Fruit fly (Drosophila melanogaster) Kc167 (cell line): Measurements from ENCODE around the gene CG14624.

ENCODE experiments used
- Myc ChIP-seq: fragments of >200 bp; optimal IDR thresholded peaks from 2 replicates; lab custom pipeline; 2017; ENCODE audit warnings: missing external identifiers
- Sin3A ChIP-seq: fragments of >200 bp; optimal IDR thresholded peaks from 2 replicates; lab custom pipeline; 2018; ENCODE audit warnings: missing external identifiers
- h ChIP-seq: fragments of >200 bp; optimal IDR thresholded peaks from 3 replicates; lab custom pipeline; 2018; ENCODE audit warnings: missing external identifiers
- insv ChIP-seq: fragments of >200 bp; optimal IDR thresholded peaks from 3 replicates; lab custom pipeline; 2018; ENCODE audit warnings: missing external identifiers
- psq ChIP-seq: fragments of >200 bp; optimal IDR thresholded peaks from 2 replicates; lab custom pipeline; 2017; ENCODE audit warnings: missing external identifiers
- ttk ChIP-seq: sonication (Bioruptor generic); optimal IDR thresholded peaks from 2 replicates; lab custom pipeline; 2017; ENCODE audit warnings: missing external identifiers

The CG14624 gene

dm6 chrX:1191008-1191407, 15.5 kb upstream of the CG14624 start, which contains the start of gene CG11380:
Gene CG11380, plus strand, starts transcription at chrX:1191308.
- TF ChIP-seq psq (no peak), h (no peak), Myc (lab: Kevin White, UChicago) (no peak), Sin3A (lab: Kevin White, UChicago) (no peak), ttk (lab: Kevin White, UChicago) (no peak), insv (no peak)

DNA sequence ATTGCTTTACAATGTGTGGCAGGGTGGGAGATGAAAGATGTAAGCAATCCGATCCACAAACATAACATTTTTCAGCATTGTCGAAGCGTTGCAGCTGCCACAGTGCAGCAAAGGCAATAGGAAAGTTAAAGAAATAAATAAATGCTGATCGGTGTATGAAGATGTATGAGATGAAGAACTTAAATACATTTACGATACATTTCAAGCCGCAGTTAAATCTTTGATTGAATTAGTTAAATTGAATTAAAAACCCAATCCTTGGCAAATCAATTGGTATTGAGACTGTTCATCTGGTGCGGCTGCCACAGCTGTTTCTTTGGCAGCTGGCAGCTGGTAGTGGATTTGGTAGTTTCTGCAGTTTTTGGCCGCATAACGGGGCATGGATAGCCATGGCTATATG, 8.7 kb upstream of the CG14624 start:
- TF ChIP-seq psq (no peak), Myc (lab: Kevin White, UChicago) (no peak), h (no peak), insv (no peak), ttk (lab: Kevin White, UChicago) (no peak), Sin3A (lab: Kevin White, UChicago) (no peak)

DNA sequence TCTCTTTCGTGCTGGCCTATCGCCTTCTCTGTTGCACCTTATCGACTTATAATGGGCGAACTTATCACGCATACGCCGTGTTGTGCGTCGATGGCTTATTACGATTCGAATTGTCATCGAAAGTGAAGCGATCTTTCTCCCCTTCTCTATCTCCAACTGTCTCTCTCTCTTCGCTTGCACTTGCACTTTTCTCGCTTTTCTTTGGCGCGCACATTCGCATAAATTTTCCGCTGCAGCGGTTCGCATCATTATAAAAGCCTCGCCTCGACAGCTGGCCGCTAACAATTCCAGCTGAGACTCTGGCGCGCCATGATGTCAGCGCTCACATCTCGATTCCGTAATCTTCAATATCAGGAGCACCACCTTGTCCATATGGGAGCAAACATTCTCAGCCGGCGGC, 7.3 kb upstream of the CG14624 start, which contains the start of gene CG14625:
Gene CG14625 (plus strand): TSS at position 301 of the 400 bp plus-strand sequence.
- TF ChIP-seq h, result no peak

DNA sequence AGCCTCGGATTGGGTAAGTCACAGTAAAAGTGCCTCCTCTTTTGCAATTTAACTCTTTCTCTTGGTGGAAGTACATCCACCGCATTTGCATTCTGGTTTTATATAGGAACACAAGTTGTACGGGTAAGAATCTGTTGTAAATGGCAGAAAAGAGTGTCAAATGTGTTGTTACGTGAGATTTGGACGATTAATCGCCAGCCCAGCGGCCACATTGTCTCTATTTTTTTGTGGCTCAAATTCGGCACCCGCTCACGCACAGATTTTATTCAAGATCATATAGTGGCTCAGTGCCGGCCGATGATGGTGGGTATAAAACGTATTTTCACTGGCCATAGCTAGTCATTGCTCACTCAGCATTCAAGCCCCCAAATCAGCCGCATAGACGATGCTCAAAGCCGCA, 3.1 kb upstream of the CG14624 start, which contains the start of gene CG11381:
Gene CG11381 (plus strand): TSS at position 301 of the 400 bp plus-strand sequence.
- TF ChIP-seq psq (no peak), ttk (lab: Kevin White, UChicago) (no peak), Myc (lab: Kevin White, UChicago) (no peak), h (no peak), insv (no peak), Sin3A (lab: Kevin White, UChicago) (no peak)

- TF ChIP-seq Myc (lab: Kevin White, UChicago) (no peak), insv (no peak), ttk (lab: Kevin White, UChicago) (no peak), Sin3A (lab: Kevin White, UChicago) (no peak), psq (no peak), h (no peak)
Observed at dm6 chrX:1209251-1210020, 2.9 kb downstream of the CG14624 start, which contains the start of gene CG11382. Gene CG11382, plus strand, starts transcription at chrX:1209970.

dm6 chrX:1215000-1215399, 8.5 kb downstream of the CG14624 start, which contains the start of gene CG11398:
Gene CG11398, minus strand, starts transcription at chrX:1215156.
- TF ChIP-seq Sin3A (lab: Kevin White, UChicago) (no peak), insv (no peak), Myc (lab: Kevin White, UChicago) (no peak), h (no peak)

DNA sequence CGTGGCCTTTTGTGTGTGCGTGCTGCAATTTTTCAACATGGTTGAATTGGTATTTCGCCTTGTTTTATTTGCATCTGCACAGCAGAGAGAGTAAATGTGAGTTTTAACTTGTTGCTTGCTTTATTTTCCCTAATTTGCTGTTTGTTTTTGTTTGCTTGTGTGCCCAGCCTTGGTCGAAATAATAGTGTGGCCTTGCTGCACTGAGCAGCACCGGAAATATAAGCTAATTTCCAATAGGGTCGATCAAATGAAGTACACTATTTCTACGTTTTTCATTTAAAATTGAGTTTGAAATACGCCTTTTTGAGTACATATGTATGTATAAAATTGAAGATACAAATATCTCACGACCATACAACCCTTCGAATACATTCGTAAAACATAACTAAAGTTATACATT, 10.1 kb downstream of the CG14624 start:
- no peak for TF ChIP-seq insv
- TF ChIP-seq h, result no peak
- TF ChIP-seq psq, result no peak
- no peak for TF ChIP-seq Sin3A (lab: Kevin White, UChicago)
- TF ChIP-seq Myc (lab: Kevin White, UChicago), result no peak
- TF ChIP-seq ttk (lab: Kevin White, UChicago), result no peak

DNA sequence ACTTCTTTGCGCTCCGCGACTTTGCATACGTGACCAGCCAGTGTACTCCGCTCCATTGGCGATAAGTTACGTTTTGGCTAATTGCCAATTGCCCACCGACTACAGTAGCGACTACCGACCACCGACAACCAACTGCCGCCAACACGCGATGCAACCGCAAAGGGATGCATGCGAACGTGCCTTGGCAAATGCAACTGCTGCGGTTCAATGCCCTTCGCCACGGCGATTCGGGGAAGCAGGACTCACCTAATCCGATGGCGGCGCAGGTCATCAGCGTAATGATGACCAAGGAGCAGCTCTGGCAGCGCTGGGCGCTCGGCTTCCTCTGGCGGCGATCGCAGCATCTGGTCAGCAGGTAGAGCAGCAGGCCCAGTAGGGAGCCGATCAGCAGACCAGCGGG, 19.3 kb downstream of the CG14624 start:
- TF ChIP-seq insv, result no peak
- no peak for TF ChIP-seq Sin3A (lab: Kevin White, UChicago)
- no peak for TF ChIP-seq Myc (lab: Kevin White, UChicago)
- TF ChIP-seq ttk (lab: Kevin White, UChicago), result no peak
- TF ChIP-seq psq, result no peak
- TF ChIP-seq h, result no peak

DNA sequence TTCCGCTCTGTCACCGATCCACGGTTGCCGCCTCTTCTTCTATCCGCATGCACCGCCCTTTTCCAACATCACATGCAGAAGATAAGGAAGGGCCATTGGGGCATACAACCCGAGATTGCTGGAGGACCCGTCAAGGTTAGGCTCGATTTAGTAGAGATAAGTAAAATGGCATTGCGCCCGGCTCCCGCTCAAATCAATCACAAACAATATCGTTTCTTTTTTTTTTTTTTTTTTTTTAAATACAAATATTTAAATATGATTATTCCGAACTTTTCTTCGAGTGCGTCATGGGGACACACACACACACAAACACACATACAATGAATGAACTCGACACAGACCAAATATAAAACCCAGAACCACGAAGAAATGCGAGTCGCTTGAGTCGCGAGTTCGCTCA, 22.6 kb downstream of the CG14624 start:
- TF ChIP-seq ttk (lab: Kevin White, UChicago) (no peak), insv (no peak), psq (no peak), h (no peak), Sin3A (lab: Kevin White, UChicago) (no peak)

DNA sequence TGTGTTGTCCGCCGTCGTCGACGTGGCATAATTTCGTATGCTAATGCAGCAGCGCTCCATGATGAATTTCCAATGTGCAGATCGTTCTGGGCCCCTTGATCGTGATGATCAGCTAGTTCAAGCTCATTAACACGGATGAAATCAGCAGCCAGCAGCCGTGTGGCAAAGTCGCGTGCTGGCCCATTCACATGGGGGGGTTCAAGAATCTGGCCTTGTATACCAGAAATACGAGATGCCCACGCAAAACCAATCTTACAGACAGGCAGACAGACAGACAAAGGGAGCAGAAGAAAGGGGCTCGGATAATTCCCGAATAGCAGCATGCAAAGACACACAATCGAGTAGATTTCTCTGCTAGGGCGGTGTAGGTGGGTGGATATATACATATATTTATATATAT, 23.0 kb downstream of the CG14624 start:
- TF ChIP-seq insv, result no peak
- no peak for TF ChIP-seq psq
- TF ChIP-seq ttk (lab: Kevin White, UChicago), result no peak
- TF ChIP-seq h, result no peak
- no peak for TF ChIP-seq Sin3A (lab: Kevin White, UChicago)
- no peak for TF ChIP-seq Myc (lab: Kevin White, UChicago)

dm6 chrX:1231707-1232106, 25.2 kb downstream of the CG14624 start:
- TF ChIP-seq h (no peak), insv (no peak), psq (no peak), Myc (lab: Kevin White, UChicago) (no peak), ttk (lab: Kevin White, UChicago) (no peak), Sin3A (lab: Kevin White, UChicago) (no peak)

dm6 chrX:1232533-1233212, 26.1 kb downstream of the CG14624 start:
- TF ChIP-seq insv, result no peak
- no peak for TF ChIP-seq h
- no peak for TF ChIP-seq Myc (lab: Kevin White, UChicago)
- TF ChIP-seq psq, result no peak
- no peak for TF ChIP-seq Sin3A (lab: Kevin White, UChicago)
- TF ChIP-seq ttk (lab: Kevin White, UChicago), result no peak

DNA sequence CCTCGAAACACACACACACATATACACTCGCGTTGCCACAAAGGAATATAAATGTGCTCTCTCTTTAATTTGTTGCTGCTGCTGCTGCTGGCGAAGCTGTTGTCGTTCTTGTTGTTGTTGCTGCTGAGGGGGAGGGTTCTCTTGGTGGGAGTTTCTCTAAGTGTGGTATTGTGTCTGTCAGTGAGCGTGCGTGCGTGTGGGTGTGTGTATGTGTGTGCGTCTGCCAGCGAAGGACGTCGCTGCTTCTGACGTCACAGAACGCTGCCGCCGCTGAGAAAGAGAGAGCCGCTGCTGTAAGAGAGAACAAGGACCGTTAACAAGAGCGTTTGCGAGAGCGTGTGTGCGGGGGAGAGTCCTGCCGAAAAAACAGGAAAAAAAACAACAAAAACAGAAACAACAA, 27.5 kb downstream of the CG14624 start:
- TF ChIP-seq Myc (lab: Kevin White, UChicago) (no peak), psq (no peak), insv (no peak), Sin3A (lab: Kevin White, UChicago) (no peak), h (no peak), ttk (lab: Kevin White, UChicago) (no peak)
